Fruit fly (Drosophila melanogaster) whole organism, embryonic: ENCODE results near the gene CG17571.

Experiments
- Antp ChIP-seq: fragments of 200-800 bp; sonication (Bioruptor generic); optimal IDR thresholded peaks from 3 replicates; lab custom pipeline; 2016; ENCODE audit warnings: missing biosample characterization, missing genetic modification characterization
- Asciz ChIP-seq: fragments of 200-800 bp; sonication (Bioruptor generic); optimal IDR thresholded peaks from 2 replicates; lab custom pipeline; 2017; ENCODE audit warnings: missing biosample characterization, mild to moderate bottlenecking, missing genetic modification characterization, missing genetic modification reagents
- Atf-2 ChIP-seq: fragments of 200-800 bp; sonication (Bioruptor generic); optimal IDR thresholded peaks from 2 replicates; lab custom pipeline; 2016; ENCODE audit warnings: missing biosample characterization, missing genetic modification characterization
- Awh ChIP-seq: fragments of 200-800 bp; sonication (Bioruptor generic); IDR thresholded peaks from 2 replicates; pipeline ENCODE4, ENCODE4 v1.3.6; 2022; ENCODE audit warnings: missing biosample characterization, missing genetic modification characterization
- Bgb ChIP-seq: fragments of 200-800 bp; sonication (Bioruptor generic); IDR thresholded peaks from 2 replicates; pipeline ENCODE4 v1.3.6; 2022; ENCODE audit warnings: missing biosample characterization, missing genetic modification characterization; ENCODE audit not compliant: partially characterized antibody
- Bteb2 ChIP-seq: fragments of 200-800 bp; sonication (Bioruptor generic); optimal IDR thresholded peaks from 2 replicates; lab custom pipeline; 2016; ENCODE audit warnings: missing biosample characterization, missing genetic modification characterization
- CG1024 ChIP-seq: fragments of 200-800 bp; sonication (Bioruptor generic); IDR thresholded peaks from 2 replicates; pipeline ENCODE4 v1.3.6; 2022; ENCODE audit warnings: missing biosample characterization, missing genetic modification characterization
- CG12744 ChIP-seq: fragments of 200-800 bp; sonication (Bioruptor generic); optimal IDR thresholded peaks from 2 replicates; lab custom pipeline; 2016; ENCODE audit warnings: missing biosample characterization, missing genetic modification characterization
- CG12769 ChIP-seq: fragments of 200-800 bp; sonication (Bioruptor generic); optimal IDR thresholded peaks from 2 replicates; lab custom pipeline; 2019; ENCODE audit warnings: missing biosample characterization, mild to moderate bottlenecking, missing genetic modification characterization, moderate library complexity
- CG14667 ChIP-seq: fragments of 200-800 bp; sonication (Bioruptor generic); IDR thresholded peaks from 2 replicates; pipeline ENCODE4 v1.3.6; 2022; ENCODE audit warnings: missing biosample characterization, missing genetic modification characterization
- CG1529 ChIP-seq: fragments of 200-800 bp; sonication (Bioruptor generic); optimal IDR thresholded peaks from 3 replicates; lab custom pipeline; 2018; ENCODE audit warnings: missing biosample characterization, missing genetic modification characterization
- CG17829 ChIP-seq: fragments of 200-800 bp; optimal IDR thresholded peaks from 2 replicates; lab custom pipeline; 2019; ENCODE audit warnings: missing biosample characterization, mild to moderate bottlenecking, missing genetic modification characterization, moderate library complexity
- CG18011 ChIP-seq: fragments of 200-800 bp; sonication (Bioruptor generic); optimal IDR thresholded peaks from 2 replicates; lab custom pipeline; 2017; ENCODE audit warnings: missing biosample characterization, missing genetic modification characterization, mild to moderate bottlenecking, moderate library complexity, missing genotype
- CG3065 ChIP-seq: fragments of 200-800 bp; sonication (Bioruptor generic); optimal IDR thresholded peaks from 2 replicates; lab custom pipeline; 2016; ENCODE audit warnings: missing biosample characterization, missing genetic modification characterization
- CG4730 ChIP-seq: fragments of 200-800 bp; sonication (Bioruptor generic); IDR thresholded peaks from 2 replicates; pipeline ENCODE4 v1.3.6; 2022; ENCODE audit warnings: missing biosample characterization, missing genetic modification characterization
- CG5245 ChIP-seq: fragments of 200-800 bp; sonication (Bioruptor generic); optimal IDR thresholded peaks from 3 replicates; lab custom pipeline; 2016; ENCODE audit warnings: missing biosample characterization, missing genetic modification characterization
- CG6654 ChIP-seq: fragments of 200-800 bp; sonication (Bioruptor generic); optimal IDR thresholded peaks from 2 replicates; lab custom pipeline; 2017; ENCODE audit warnings: missing biosample characterization, mild to moderate bottlenecking, missing genetic modification characterization
- CG6765 ChIP-seq: fragments of 200-800 bp; sonication (Bioruptor generic); optimal IDR thresholded peaks from 3 replicates; lab custom pipeline; 2017; ENCODE audit warnings: missing biosample characterization, mild to moderate bottlenecking, missing genetic modification characterization
- Chrac-16 ChIP-seq: fragments of 200-800 bp; sonication (Bioruptor generic); optimal IDR thresholded peaks from 3 replicates; lab custom pipeline; 2016; ENCODE audit warnings: missing biosample characterization, missing genetic modification characterization
- Dad ChIP-seq: fragments of 200-800 bp; sonication (Bioruptor generic); optimal IDR thresholded peaks from 3 replicates; lab custom pipeline; 2016; ENCODE audit warnings: missing biosample characterization, missing genetic modification characterization
- Drgx ChIP-seq: fragments of 200-800 bp; sonication (Bioruptor generic); IDR thresholded peaks from 2 replicates; pipeline ENCODE4 v1.3.6; 2022; ENCODE audit warnings: missing biosample characterization, missing genetic modification characterization
- Hr51 ChIP-seq, 2 experiments: fragments of 200-800 bp; sonication (Bioruptor generic); optimal IDR thresholded peaks; 2 replicates in 1 of 2; 3 replicates in 1 of 2; lab custom pipeline; 2016 to 2018; ENCODE audit warnings: missing biosample characterization in 2 of 2, missing genetic modification characterization in 2 of 2, mild to moderate bottlenecking in 1 of 2, moderate library complexity in 1 of 2
- Meics ChIP-seq: fragments of 200-800 bp; sonication (Bioruptor generic); optimal IDR thresholded peaks from 2 replicates; lab custom pipeline; 2017; ENCODE audit warnings: missing biosample characterization, mild to moderate bottlenecking, missing genetic modification characterization
- Oli ChIP-seq: fragments of 200-800 bp; sonication (Bioruptor generic); optimal IDR thresholded peaks from 2 replicates; lab custom pipeline; 2018; ENCODE audit warnings: missing biosample characterization, mild to moderate bottlenecking, missing genetic modification characterization, moderate library complexity
- PHDP ChIP-seq: fragments of 200-800 bp; sonication (Bioruptor generic); optimal IDR thresholded peaks from 3 replicates; lab custom pipeline; 2018; ENCODE audit warnings: missing biosample characterization, mild to moderate bottlenecking, missing genetic modification characterization, moderate library complexity
- Sox100B ChIP-seq: fragments of 200-800 bp; sonication (Bioruptor generic); optimal IDR thresholded peaks from 3 replicates; lab custom pipeline; 2018; ENCODE audit warnings: missing biosample characterization, mild to moderate bottlenecking, missing genetic modification characterization
- Stat92E ChIP-seq, 3 experiments: fragments of >200 bp in 2 of 3; fragments of 200-800 bp in 1 of 3; sonication (Bioruptor generic) in 1 of 3; optimal IDR thresholded peaks; 2 replicates each; lab custom pipeline; 2017 to 2019; ENCODE audit warnings: missing biosample characterization in 3 of 3, missing genetic modification characterization in 3 of 3, mild to moderate bottlenecking in 1 of 3, moderate library complexity in 1 of 3
- bcd ChIP-seq: fragments of 200-800 bp; sonication (Bioruptor generic); optimal IDR thresholded peaks from 2 replicates; lab custom pipeline; 2017; ENCODE audit warnings: missing biosample characterization, mild to moderate bottlenecking, missing genetic modification characterization
- caup ChIP-seq: fragments of 200-800 bp; sonication (Bioruptor generic); optimal IDR thresholded peaks from 3 replicates; lab custom pipeline; 2017; ENCODE audit warnings: missing biosample characterization, mild to moderate bottlenecking, missing genetic modification characterization, moderate library complexity; ENCODE audit not compliant: severe bottlenecking
- chif ChIP-seq, 2 experiments: fragments of 200-800 bp; sonication (Bioruptor generic); optimal IDR thresholded peaks; 3 replicates each; lab custom pipeline; 2016; ENCODE audit warnings: missing biosample characterization in 2 of 2, missing genetic modification characterization in 2 of 2
- croc ChIP-seq: fragments of 200-800 bp; sonication (Bioruptor generic); conservative IDR thresholded peaks from 3 replicates; pipeline ENCODE4 v1.3.6; 2022; ENCODE audit warnings: missing biosample characterization, missing genetic modification characterization
- dpn ChIP-seq, 2 experiments: fragments of 200-800 bp; sonication (Bioruptor generic); optimal IDR thresholded peaks; 3 replicates each; lab custom pipeline; 2016; ENCODE audit warnings: missing biosample characterization in 2 of 2, missing genetic modification characterization in 2 of 2
- eve ChIP-seq, 2 experiments: fragments of >200 bp; optimal IDR thresholded peaks; 2 replicates each; lab custom pipeline; 2017; ENCODE audit warnings: missing biosample characterization in 2 of 2, missing genetic modification characterization in 2 of 2
- ewg ChIP-seq: fragments of 200-800 bp; sonication (Bioruptor generic); optimal IDR thresholded peaks from 3 replicates; lab custom pipeline; 2017; ENCODE audit warnings: mild to moderate bottlenecking, missing biosample characterization, missing genetic modification reagents, missing genetic modification characterization
- exex ChIP-seq: fragments of 200-800 bp; sonication (Bioruptor generic); optimal IDR thresholded peaks from 4 replicates; lab custom pipeline; 2018; ENCODE audit warnings: missing biosample characterization, mild to moderate bottlenecking, missing genetic modification characterization, moderate library complexity
- gce ChIP-seq: fragments of 200-800 bp; sonication (Bioruptor generic); IDR thresholded peaks from 3 replicates; pipeline ENCODE4 v1.3.6; 2022; ENCODE audit warnings: missing biosample characterization, missing genetic modification characterization
- h ChIP-seq: fragments of >200 bp; optimal IDR thresholded peaks from 2 replicates; lab custom pipeline; 2017
- hth ChIP-seq: fragments of >200 bp; optimal IDR thresholded peaks from 2 replicates; lab custom pipeline; 2017; ENCODE audit warnings: inconsistent platforms
- jing ChIP-seq: fragments of 200-800 bp; sonication (Bioruptor generic); optimal IDR thresholded peaks from 2 replicates; lab custom pipeline; 2018; ENCODE audit warnings: missing biosample characterization, mild to moderate bottlenecking, missing genetic modification characterization
- lmd ChIP-seq: fragments of 200-800 bp; sonication (Bioruptor generic); IDR thresholded peaks from 2 replicates; pipeline ENCODE4 v1.3.6; 2022; ENCODE audit warnings: missing biosample characterization, missing genetic modification characterization
- pnt ChIP-seq: fragments of 200-800 bp; sonication (Bioruptor generic); optimal IDR thresholded peaks from 3 replicates; lab custom pipeline; 2016; ENCODE audit warnings: missing biosample characterization, missing genetic modification characterization
- prd ChIP-seq, 3 experiments: fragments of >200 bp in 2 of 3; fragments of 200-800 bp in 1 of 3; sonication (Bioruptor generic) in 1 of 3; optimal IDR thresholded peaks in 2 of 3; IDR thresholded peaks in 1 of 3; 2 replicates in 2 of 3; 3 replicates in 1 of 3; pipeline versions ENCODE4 v1.3.6 to Lab custom; 2017 to 2022; ENCODE audit warnings: missing biosample characterization in 1 of 3, missing genetic modification characterization in 1 of 3
- psq ChIP-seq: fragments of 200-800 bp; sonication (Bioruptor generic); optimal IDR thresholded peaks from 2 replicates; lab custom pipeline; 2017; ENCODE audit warnings: missing biosample characterization, missing genetic modification characterization
- ro ChIP-seq: fragments of 200-800 bp; sonication (Bioruptor generic); IDR thresholded peaks from 2 replicates; pipeline ENCODE4 v1.3.6; 2022; ENCODE audit warnings: missing biosample characterization, missing genetic modification characterization
- slbo ChIP-seq: fragments of 200-800 bp; sonication (Bioruptor generic); IDR thresholded peaks from 2 replicates; pipeline ENCODE4 v1.3.6; 2022; ENCODE audit warnings: missing biosample characterization, missing genetic modification characterization
- so ChIP-seq: fragments of 200-800 bp; sonication (Bioruptor generic); IDR thresholded peaks from 3 replicates; pipeline ENCODE4 v1.3.6; 2022; ENCODE audit warnings: missing biosample characterization, missing genetic modification characterization
- sr ChIP-seq: fragments of 200-800 bp; sonication (Bioruptor generic); IDR thresholded peaks from 3 replicates; pipeline ENCODE4 v1.3.6; 2022; ENCODE audit warnings: missing biosample characterization, missing genetic modification characterization
- tgo ChIP-seq: fragments of 200-800 bp; sonication (Bioruptor generic); IDR thresholded peaks from 3 replicates; pipeline ENCODE4 v1.3.6; 2022; ENCODE audit warnings: missing biosample characterization, missing genetic modification characterization
- tll ChIP-seq, 2 experiments: fragments of 200-800 bp in 1 of 2; fragments of >200 bp in 1 of 2; sonication (Bioruptor generic) in 1 of 2; optimal IDR thresholded peaks; 2 replicates each; lab custom pipeline; 2017 to 2019; ENCODE audit warnings: missing biosample characterization in 2 of 2, missing genetic modification characterization in 2 of 2, mild to moderate bottlenecking in 1 of 2, moderate library complexity in 1 of 2
- zfh2 ChIP-seq: fragments of 200-800 bp; sonication (Bioruptor generic); optimal IDR thresholded peaks from 2 replicates; lab custom pipeline; 2016; ENCODE audit warnings: missing biosample characterization, missing genetic modification characterization

CG17571 gene

DNA sequence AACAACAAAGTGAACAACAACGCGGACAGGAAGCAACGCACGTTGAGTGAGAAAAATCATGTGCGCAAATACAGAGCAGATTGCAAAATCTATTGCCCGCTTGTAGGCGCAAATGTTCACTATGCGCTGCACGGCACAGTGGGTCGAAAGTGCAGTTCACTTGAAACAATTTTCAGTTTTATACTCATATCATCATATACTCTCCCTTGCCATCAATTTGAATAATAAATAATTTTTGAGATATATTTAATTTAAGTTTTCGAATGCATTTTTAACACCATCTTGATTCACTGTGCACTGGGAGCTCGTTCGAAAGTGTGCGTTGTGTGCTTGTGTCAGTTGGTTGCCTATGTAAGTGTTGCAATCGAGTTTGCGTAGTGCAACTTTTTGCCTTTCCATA lies 10.2 kb upstream of the CG17571 start (continued):
- TF ChIP-seq gce (0 out of 3 replicates have a peak, but pooled peaks have one; percentile 42), ewg (GFP tag; lab: Kevin White, UChicago) (peak; percentile 65), Atf-2 (GFP tag; lab: Kevin White, UChicago) (peak; percentile 15), h (lab: Kevin White, UChicago) (no peak), Drgx (peak; percentile 82), Bteb2 (no peak), Hr51 (GFP tag; optimal IDR thresholded peaks at IDR 0.05; lab: Kevin White, UChicago) (peak; percentile 64 to 68), Dad (GFP tag; lab: Kevin White, UChicago) (no peak), Chrac-16 (GFP tag; lab: Kevin White, UChicago) (peak; percentile 67), Sox100B (GFP tag; lab: Kevin White, UChicago) (peak; percentile 10), CG14667 (GFP tag; lab: Robert Waterston, UW) (peak; percentile 65), croc (GFP tag; lab: Robert Waterston, UW) (peak; percentile 51), Meics (peak; percentile 29), so (GFP tag; lab: Robert Waterston, UW) (peak; percentile 74; the same call in 2 of the 3 replicates), slbo (GFP tag; lab: Robert Waterston, UW) (peak; percentile 51), Bgb (GFP tag; lab: Robert Waterston, UW) (peak; percentile 26; the same call in 1 of the 2 replicates), CG4730 (GFP tag; lab: Robert Waterston, UW) (no peak), Awh (GFP tag; lab: Robert Waterston, UW) (peak; percentile 60), CG12744 (GFP tag; lab: Kevin White, UChicago) (peak; percentile 16), tll (GFP tag; optimal IDR thresholded peaks at IDR 0.05; lab: Kevin White, UChicago) (no peak), CG3065 (GFP tag; lab: Kevin White, UChicago) (peak; percentile 31), psq (GFP tag; lab: Kevin White, UChicago) (no peak), Antp (GFP tag; lab: Kevin White, UChicago) (no peak), eve (GFP tag; optimal IDR thresholded peaks at IDR 0.05; lab: Kevin White, UChicago) (peak in 1 of 2 experiments; percentile 63), CG6654 (GFP tag; lab: Kevin White, UChicago) (peak; percentile 23), exex (tag; lab: Kevin White, UChicago) (no peak), PHDP (peak; percentile 72), Oli (peak; percentile 86), CG1024 (GFP tag; lab: Robert Waterston, UW) (peak; percentile 62; the same call in 1 of the 2 replicates), dpn (GFP tag; optimal IDR thresholded peaks at IDR 0.05; lab: Kevin White, UChicago) (peak; percentile 43 to 75), CG12769 (tag; lab: Kevin White, UChicago) (peak; percentile 64), Stat92E (GFP tag; optimal IDR thresholded peaks at IDR 0.05; lab: Kevin White, UChicago) (no peak), tgo (peak; percentile 66), Asciz (GFP tag; lab: Kevin White, UChicago) (peak; percentile 41), caup (peak; percentile 16), CG6765 (GFP tag; lab: Kevin White, UChicago) (no peak), ro (GFP tag; lab: Robert Waterston, UW) (0 out of 2 replicates have a peak, but pooled peaks have one; percentile 12), CG5245 (GFP tag; lab: Kevin White, UChicago) (peak; percentile 58), CG17829 (tag; lab: Kevin White, UChicago) (peak; percentile 51), prd (optimal IDR thresholded peaks at IDR 0.05; lab: Kevin White, UChicago) (no peak), prd (GFP tag; IDR thresholded peaks at IDR 0.05; lab: Robert Waterston, UW) (peak; percentile 90), zfh2 (GFP tag; lab: Kevin White, UChicago) (no peak), bcd (GFP tag; lab: Kevin White, UChicago) (peak; percentile 53), hth (lab: Kevin White, UChicago) (no peak), chif (GFP tag; optimal IDR thresholded peaks at IDR 0.05; lab: Kevin White, UChicago) (peak; percentile 23 to 81), pnt (GFP tag; lab: Kevin White, UChicago) (peak; percentile 29), lmd (GFP tag; lab: Robert Waterston, UW) (peak; percentile 61), sr (no peak), jing (GFP tag; lab: Kevin White, UChicago) (peak; percentile 75), CG1529 (GFP tag; lab: Kevin White, UChicago) (peak; percentile 61), CG18011 (GFP tag; lab: Kevin White, UChicago) (no peak)
